Fruit fly (Drosophila melanogaster): ENCODE data around the gene Eip74EF.

DNA sequence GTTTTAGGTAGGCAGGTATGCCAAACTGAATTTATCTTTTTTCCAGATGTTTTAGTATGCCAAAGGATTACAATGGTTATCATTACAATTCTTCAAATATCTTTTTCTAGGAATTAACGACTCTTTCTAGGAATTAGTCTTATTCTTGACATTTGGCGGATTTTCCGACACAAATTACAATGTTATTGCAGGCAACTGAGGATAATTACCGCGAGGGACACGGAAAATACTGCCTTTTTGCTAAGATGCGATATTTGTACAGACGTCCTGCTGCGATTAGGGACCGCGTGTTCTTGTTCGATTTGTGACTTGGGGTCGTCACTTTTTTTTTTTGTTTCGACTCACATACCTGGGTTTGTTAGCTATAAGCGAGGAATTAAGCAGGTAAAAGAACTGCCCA is 63.3 kb downstream of the Eip74EF start:
- TF ChIP-seq CTCF (optimal IDR thresholded peaks at IDR 0.05) (no peak), CG8478 (optimal IDR thresholded peaks at IDR 0.05) (no peak)

All from S2 (cell line).